Worm (Caenorhabditis elegans) whole organism, L3 larva: Measurements from ENCODE around the gene seb-3.

Experiments
- R02D3.7 ChIP-seq: fragments of 150-350 bp; optimal IDR thresholded peaks from 2 replicates; lab custom pipeline; 2014; ENCODE audit warnings: missing biosample characterization, missing genetic modification characterization
- ZK546.5 ChIP-seq: sonication (generic microtip); optimal IDR thresholded peaks from 2 replicates; lab custom pipeline; 2017; ENCODE audit warnings: missing biosample characterization, missing genetic modification characterization
- aly-2 ChIP-seq: fragments of 150-350 bp; optimal IDR thresholded peaks from 2 replicates; lab custom pipeline; 2014; ENCODE audit warnings: missing biosample characterization, missing genetic modification characterization
- ama-1 ChIP-seq: fragments of 150-350 bp; optimal IDR thresholded peaks from 2 replicates; lab custom pipeline; 2018
- ceh-16 ChIP-seq: sonication (generic microtip); optimal IDR thresholded peaks from 2 replicates; lab custom pipeline; 2017; ENCODE audit warnings: missing biosample characterization, missing genetic modification characterization
- ceh-28 ChIP-seq: fragments of 150-350 bp; optimal IDR thresholded peaks from 2 replicates; lab custom pipeline; 2014; ENCODE audit warnings: missing biosample characterization, missing genetic modification reagents, missing genetic modification characterization
- ceh-82 ChIP-seq: fragments of 150-350 bp; optimal IDR thresholded peaks from 2 replicates; lab custom pipeline; 2014; ENCODE audit warnings: missing biosample characterization, missing genetic modification characterization
- daf-12 ChIP-seq: fragments of 150-350 bp; optimal IDR thresholded peaks from 2 replicates; lab custom pipeline; 2014; ENCODE audit warnings: missing biosample characterization, missing genetic modification reagents, missing genetic modification characterization
- egl-27 ChIP-seq: sonication (generic microtip); optimal IDR thresholded peaks from 4 replicates; lab custom pipeline; 2017; ENCODE audit warnings: missing biosample characterization, missing genetic modification reagents, missing genetic modification characterization
- egl-5 ChIP-seq: fragments of 150-350 bp; optimal IDR thresholded peaks from 2 replicates; lab custom pipeline; 2017; ENCODE audit warnings: missing biosample characterization, missing genetic modification reagents, missing genetic modification characterization, inconsistent platforms
- elt-1 ChIP-seq: fragments of 150-350 bp; optimal IDR thresholded peaks from 2 replicates; lab custom pipeline; 2014; ENCODE audit warnings: missing biosample characterization, missing genetic modification characterization
- elt-2 ChIP-seq: sonication (generic microtip); optimal IDR thresholded peaks from 2 replicates; lab custom pipeline; 2016; ENCODE audit warnings: missing genetic modification reagents, mild to moderate bottlenecking, missing genetic modification characterization, missing compliant biosample characterization
- elt-3 ChIP-seq, 3 experiments: fragments of 150-350 bp in 1 of 3; sonication (generic microtip) in 2 of 3; optimal IDR thresholded peaks; 2 replicates in 2 of 3; 4 replicates in 1 of 3; lab custom pipeline; 2014 to 2017; ENCODE audit warnings: missing biosample characterization in 3 of 3, missing genetic modification characterization in 3 of 3
- eor-1 ChIP-seq, 2 experiments: fragments of 150-350 bp; optimal IDR thresholded peaks; 2 replicates each; lab custom pipeline; 2014 to 2018; ENCODE audit warnings: missing biosample characterization in 2 of 2, missing genetic modification characterization in 2 of 2
- fkh-10 ChIP-seq: sonication (generic microtip); optimal IDR thresholded peaks from 2 replicates; lab custom pipeline; 2017; ENCODE audit warnings: missing biosample characterization, missing genetic modification reagents, missing genetic modification characterization
- fos-1 ChIP-seq: fragments of 150-350 bp; optimal IDR thresholded peaks from 2 replicates; lab custom pipeline; 2014; ENCODE audit warnings: missing biosample characterization, missing genetic modification characterization
- hmg-11 ChIP-seq: sonication (generic microtip); optimal IDR thresholded peaks from 2 replicates; lab custom pipeline; 2016; ENCODE audit warnings: missing genetic modification characterization, missing compliant biosample characterization
- jun-1 ChIP-seq: fragments of 150-350 bp; optimal IDR thresholded peaks from 2 replicates; lab custom pipeline; 2014; ENCODE audit warnings: missing biosample characterization, missing genetic modification reagents, missing genetic modification characterization
- lin-15B ChIP-seq: fragments of 150-350 bp; optimal IDR thresholded peaks from 2 replicates; lab custom pipeline; 2014; ENCODE audit warnings: missing biosample characterization, missing genetic modification characterization
- lin-39 ChIP-seq: fragments of 150-350 bp; optimal IDR thresholded peaks from 2 replicates; lab custom pipeline; 2018; ENCODE audit warnings: missing biosample characterization, missing genetic modification reagents, missing genetic modification characterization
- lsy-12 ChIP-seq: sonication (generic microtip); optimal IDR thresholded peaks from 2 replicates; lab custom pipeline; 2016; ENCODE audit warnings: mild to moderate bottlenecking, missing genetic modification characterization, missing compliant biosample characterization
- mdl-1 ChIP-seq: fragments of 150-350 bp; optimal IDR thresholded peaks from 2 replicates; lab custom pipeline; 2014; ENCODE audit warnings: missing biosample characterization, missing genetic modification characterization
- nfya-1 ChIP-seq: sonication (generic microtip); optimal IDR thresholded peaks from 2 replicates; lab custom pipeline; 2017; ENCODE audit warnings: missing genetic modification characterization, mild to moderate bottlenecking, missing compliant biosample characterization, antibody characterized with exemption, moderate library complexity; ENCODE audit not compliant: insufficient read depth
- nhr-11 ChIP-seq: fragments of 150-350 bp; optimal IDR thresholded peaks from 2 replicates; lab custom pipeline; 2014; ENCODE audit warnings: missing biosample characterization, missing genetic modification characterization
- nhr-12 ChIP-seq: fragments of 150-350 bp; optimal IDR thresholded peaks from 2 replicates; lab custom pipeline; 2014; ENCODE audit warnings: missing biosample characterization, missing genetic modification characterization
- nhr-23 ChIP-seq: fragments of 150-350 bp; optimal IDR thresholded peaks from 2 replicates; lab custom pipeline; 2014; ENCODE audit warnings: missing biosample characterization, missing genetic modification reagents, missing genetic modification characterization
- nhr-237 ChIP-seq: fragments of 150-350 bp; optimal IDR thresholded peaks from 2 replicates; lab custom pipeline; 2014; ENCODE audit warnings: missing biosample characterization, missing genetic modification characterization
- nhr-25 ChIP-seq: sonication (generic microtip); optimal IDR thresholded peaks from 2 replicates; lab custom pipeline; 2017; ENCODE audit warnings: missing biosample characterization, missing genetic modification characterization
- nhr-28 ChIP-seq: fragments of 150-350 bp; optimal IDR thresholded peaks from 2 replicates; lab custom pipeline; 2014; ENCODE audit warnings: missing biosample characterization, missing genetic modification characterization
- nhr-43 ChIP-seq: sonication (generic microtip); optimal IDR thresholded peaks from 2 replicates; lab custom pipeline; 2016; ENCODE audit warnings: mild to moderate bottlenecking, missing genetic modification characterization, missing compliant biosample characterization; ENCODE audit not compliant: poor library complexity, severe bottlenecking
- nhr-67 ChIP-seq: fragments of 150-350 bp; optimal IDR thresholded peaks from 2 replicates; lab custom pipeline; 2014; ENCODE audit warnings: missing biosample characterization, missing genetic modification characterization
- nhr-76 ChIP-seq: fragments of 150-350 bp; sonication (generic microtip); optimal IDR thresholded peaks from 5 replicates; lab custom pipeline; 2014; ENCODE audit warnings: missing biosample characterization, missing genetic modification characterization
- nhr-77 ChIP-seq: fragments of 150-350 bp; optimal IDR thresholded peaks from 2 replicates; lab custom pipeline; 2014; ENCODE audit warnings: missing biosample characterization, missing genetic modification characterization
- pha-4 ChIP-seq: fragments of 150-350 bp; optimal IDR thresholded peaks from 2 replicates; lab custom pipeline; 2014; ENCODE audit warnings: missing biosample characterization, missing genetic modification reagents, missing genetic modification characterization
- pqm-1 ChIP-seq: fragments of 150-350 bp; optimal IDR thresholded peaks from 2 replicates; lab custom pipeline; 2017; ENCODE audit warnings: missing biosample characterization, missing genetic modification characterization, inconsistent platforms
- sea-2 ChIP-seq: fragments of 150-350 bp; sonication (generic microtip); optimal IDR thresholded peaks from 4 replicates; lab custom pipeline; 2014; ENCODE audit warnings: missing biosample characterization, missing genetic modification reagents, missing genetic modification characterization
- skn-1 ChIP-seq: fragments of 150-350 bp; optimal IDR thresholded peaks from 2 replicates; lab custom pipeline; 2014; ENCODE audit warnings: missing biosample characterization, missing genetic modification characterization
- snpc-4 ChIP-seq: fragments of 150-350 bp; optimal IDR thresholded peaks from 2 replicates; lab custom pipeline; 2014; ENCODE audit warnings: missing biosample characterization, missing genetic modification characterization
- tbx-2 ChIP-seq: sonication (generic microtip); optimal IDR thresholded peaks from 2 replicates; lab custom pipeline; 2016; ENCODE audit warnings: mild to moderate bottlenecking, missing genetic modification characterization, missing compliant biosample characterization
- unc-39 ChIP-seq: sonication (generic microtip); optimal IDR thresholded peaks from 4 replicates; lab custom pipeline; 2017; ENCODE audit warnings: missing biosample characterization, missing genetic modification characterization
- unc-62 ChIP-seq: fragments of 150-350 bp; sonication (generic microtip); optimal IDR thresholded peaks from 4 replicates; lab custom pipeline; 2014; ENCODE audit warnings: missing biosample characterization, missing genetic modification reagents, missing genetic modification characterization
- zag-1 ChIP-seq: fragments of 150-350 bp; optimal IDR thresholded peaks from 2 replicates; lab custom pipeline; 2014; ENCODE audit warnings: missing biosample characterization, missing genetic modification characterization
- ztf-11 ChIP-seq: fragments of 150-350 bp; optimal IDR thresholded peaks from 2 replicates; lab custom pipeline; 2014; ENCODE audit warnings: missing biosample characterization, missing genetic modification characterization
- ztf-4 ChIP-seq: fragments of 150-350 bp; optimal IDR thresholded peaks from 2 replicates; lab custom pipeline; 2014; ENCODE audit warnings: missing biosample characterization, missing genetic modification characterization

The seb-3 gene

ce11 chrX:15039029-15039695 is 13.1 kb downstream of the seb-3 start:
- no peak for TF ChIP-seq nhr-67 (tag; lab: Kevin White, UChicago)
- no peak for TF ChIP-seq lin-15B (tag; lab: Kevin White, UChicago)
- peak; percentile 62 for TF ChIP-seq ama-1
- TF ChIP-seq aly-2 (tag; lab: Kevin White, UChicago), result no peak
- TF ChIP-seq ceh-82 (tag; lab: Kevin White, UChicago), result no peak
- TF ChIP-seq, all 47 proteins: peak for 1

ce11 chrX:15039696-15040212 is 13.6 kb downstream of the seb-3 start:
- TF ChIP-seq eor-1 (tag; optimal IDR thresholded peaks at IDR 0.05; lab: Kevin White, UChicago) (no peak), ceh-16 (no peak), elt-3 (tag; optimal IDR thresholded peaks at IDR 0.05; lab: Kevin White, UChicago) (no peak), lin-15B (tag; lab: Kevin White, UChicago) (no peak), pqm-1 (tag; lab: Kevin White, UChicago) (no peak), hmg-11 (no peak), nhr-23 (tag; lab: Kevin White, UChicago) (no peak), ceh-82 (tag; lab: Kevin White, UChicago) (no peak), nhr-67 (tag; lab: Kevin White, UChicago) (no peak), R02D3.7 (no peak), lsy-12 (tag; lab: Kevin White, UChicago) (no peak), nhr-28 (tag; lab: Kevin White, UChicago) (no peak), nhr-237 (tag; lab: Kevin White, UChicago) (no peak), nhr-43 (no peak), ztf-4 (tag; lab: Kevin White, UChicago) (no peak), ztf-11 (tag; lab: Kevin White, UChicago) (no peak), nfya-1 (tag; lab: Kevin White, UChicago) (no peak), lin-39 (tag; lab: Kevin White, UChicago) (no peak), nhr-77 (tag; lab: Kevin White, UChicago) (no peak)

ce11 chrX:15040552-15041080 is 14.5 kb downstream of the seb-3 start, which contains the start of gene C18B12.4:
Gene C18B12.4, minus strand, starts transcription at chrX:15040602.
- peak; percentile 10 for TF ChIP-seq R02D3.7
- TF ChIP-seq unc-62, result peak; percentile 39
- TF ChIP-seq pha-4 (tag; lab: Kevin White, UChicago), result peak; percentile 95
- TF ChIP-seq skn-1 (tag; lab: Kevin White, UChicago), result no peak
- TF ChIP-seq ztf-4 (tag; lab: Kevin White, UChicago), result peak; percentile 33
- peak; percentile 84 for TF ChIP-seq lsy-12 (tag; lab: Kevin White, UChicago)
- TF ChIP-seq nhr-23 (tag; lab: Kevin White, UChicago), result peak; percentile 86
- peak; percentile 90 for TF ChIP-seq nhr-25
- TF ChIP-seq nhr-67 (tag; lab: Kevin White, UChicago), result no peak
- peak; percentile 44 for TF ChIP-seq egl-27 (tag; lab: Kevin White, UChicago)
- no peak for TF ChIP-seq nhr-12 (tag; lab: Kevin White, UChicago)
- TF ChIP-seq sea-2 (GFP tag; lab: Kevin White, UChicago), result no peak
- TF ChIP-seq eor-1 (tag; optimal IDR thresholded peaks at IDR 0.05; lab: Kevin White, UChicago), result no peak
- peak; percentile 21 for TF ChIP-seq mdl-1 (tag; lab: Kevin White, UChicago)
- peak; percentile 67 for TF ChIP-seq ama-1
- TF ChIP-seq pqm-1 (tag; lab: Kevin White, UChicago), result peak; percentile 51
- no peak for TF ChIP-seq ceh-16
- no peak for TF ChIP-seq ztf-11 (tag; lab: Kevin White, UChicago)
- TF ChIP-seq daf-12, result no peak
- TF ChIP-seq fkh-10 (GFP tag; lab: Kevin White, UChicago), result no peak
- TF ChIP-seq elt-3 (tag; optimal IDR thresholded peaks at IDR 0.05; lab: Kevin White, UChicago), result no peak
- TF ChIP-seq nhr-43, result peak; percentile 80
- TF ChIP-seq snpc-4, result peak; percentile 23
- TF ChIP-seq egl-5 (tag; lab: Kevin White, UChicago), result peak; percentile 88
- TF ChIP-seq nhr-77 (tag; lab: Kevin White, UChicago), result no peak
- TF ChIP-seq zag-1 (tag; lab: Kevin White, UChicago), result no peak
- TF ChIP-seq jun-1 (tag; lab: Kevin White, UChicago), result peak; percentile 84
- TF ChIP-seq lin-15B (tag; lab: Kevin White, UChicago), result peak; percentile 85
- TF ChIP-seq unc-39, result no peak
- TF ChIP-seq nhr-11 (tag; lab: Kevin White, UChicago), result no peak
- TF ChIP-seq ceh-28 (tag; lab: Kevin White, UChicago), result peak; percentile 77
- TF ChIP-seq tbx-2, result peak; percentile 27
- TF ChIP-seq ZK546.5 (tag; lab: Kevin White, UChicago), result no peak
- TF ChIP-seq nhr-237 (tag; lab: Kevin White, UChicago), result no peak
- peak; percentile 74 for TF ChIP-seq elt-1
- TF ChIP-seq elt-2 (tag; lab: Kevin White, UChicago), result peak; percentile 79
- peak; percentile 84 for TF ChIP-seq nfya-1 (tag; lab: Kevin White, UChicago)
- peak; percentile 41 for TF ChIP-seq fos-1 (tag; lab: Kevin White, UChicago)
- TF ChIP-seq aly-2 (tag; lab: Kevin White, UChicago), result no peak
- no peak for TF ChIP-seq nhr-76
- no peak for TF ChIP-seq ceh-82 (tag; lab: Kevin White, UChicago)
- TF ChIP-seq nhr-28 (tag; lab: Kevin White, UChicago), result no peak
